Worm (Caenorhabditis elegans) whole organism, L4/young adult: ENCODE data around the gene sri-57.

ENCODE experiments used
- W03F9.2 ChIP-seq: fragments of 150-350 bp; optimal IDR thresholded peaks from 2 replicates; lab custom pipeline; 2014; ENCODE audit warnings: missing biosample characterization, missing genetic modification characterization
- dao-5 ChIP-seq: sonication (generic microtip); optimal IDR thresholded peaks from 2 replicates; lab custom pipeline; 2016; ENCODE audit warnings: missing genotype, missing genetic modification characterization, moderate library complexity, missing compliant biosample characterization
- him-1 ChIP-seq: sonication (generic microtip); optimal IDR thresholded peaks from 2 replicates; lab custom pipeline; 2016; ENCODE audit warnings: missing genotype, missing genetic modification reagents, missing genetic modification characterization, missing compliant biosample characterization

ce11 chrII:2644498-2644897 lies 27.7 kb downstream of the sri-57 start, which contains the start of gene F22E5.11:
- TF ChIP-seq him-1, result no peak
- no peak for TF ChIP-seq W03F9.2 (tag; lab: Kevin White, UChicago)
- TF ChIP-seq dao-5 (tag; lab: Kevin White, UChicago), result no peak
